Worm (Caenorhabditis elegans): ENCODE data around the gene sumv-1.
A peak's percentile ranks its signal among the peaks of the same experiment; 100 is the strongest.

ce11 chrIII:5268486-5268885 is 14.5 kb upstream of the sumv-1 start:
- no peak for TF ChIP-seq hmg-11 (tag; optimal IDR thresholded peaks at IDR 0.05)
- TF ChIP-seq jun-1 (tag; optimal IDR thresholded peaks at IDR 0.05), result peak; percentile 1
- no peak for TF ChIP-seq nhr-11 (tag; optimal IDR thresholded peaks at IDR 0.05)
